Worm (Caenorhabditis elegans) whole organism, L4/young adult: ENCODE results near the gene T25D10.1.

Source experiments
- W03F9.2 ChIP-seq: fragments of 150-350 bp; optimal IDR thresholded peaks from 2 replicates; lab custom pipeline; 2014; ENCODE audit warnings: missing biosample characterization, missing genetic modification characterization
- dao-5 ChIP-seq: sonication (generic microtip); optimal IDR thresholded peaks from 2 replicates; lab custom pipeline; 2016; ENCODE audit warnings: missing genotype, missing genetic modification characterization, moderate library complexity, missing compliant biosample characterization
- him-1 ChIP-seq: sonication (generic microtip); optimal IDR thresholded peaks from 2 replicates; lab custom pipeline; 2016; ENCODE audit warnings: missing genotype, missing genetic modification reagents, missing genetic modification characterization, missing compliant biosample characterization

ce11 chrII:6386467-6386866 is 16.7 kb upstream of the T25D10.1 start, which contains the start of gene F58F12.4:
- TF ChIP-seq him-1 (tag; lab: Kevin White, UChicago) (no peak), dao-5 (tag; lab: Kevin White, UChicago) (no peak), W03F9.2 (no peak)
